Fruit fly (Drosophila melanogaster) whole organism, larva: ENCODE measurements around the gene CG7252.

Experiments
- noc ChIP-seq: fragments of 200-800 bp; sonication (Bioruptor generic); optimal IDR thresholded peaks from 3 replicates; lab custom pipeline; 2019; ENCODE audit warnings: missing biosample characterization, mild to moderate bottlenecking, missing genetic modification characterization, moderate library complexity

The CG7252 gene

dm6 chr3L:11972879-11973278, 25.4 kb downstream of the CG7252 start, which contains the start of gene Muc68E:
TSS of gene Muc68E (minus strand) at chr3L:11972979.
- TF ChIP-seq noc = no peak

dm6 chr3L:11973690-11974089, 26.2 kb downstream of the CG7252 start, which contains the start of gene CG42397:
TSS of gene CG42397 (minus strand) at chr3L:11973790.
- TF ChIP-seq noc = no peak

dm6 chr3L:11974605-11975004, 27.1 kb downstream of the CG7252 start, which contains the start of gene CG14125:
TSS of gene CG14125 (plus strand) at chr3L:11974905.
- TF ChIP-seq noc = no peak

- no peak for TF ChIP-seq noc
These were observed 28.3 kb downstream of the CG7252 start, which contains the start of gene CG43896 for dm6 chr3L:11975811-11976210. TSS of gene CG43896 (plus strand) at chr3L:11976111.

dm6 chr3L:11984606-11985005, 37.1 kb downstream of the CG7252 start, which contains the start of gene CG6938:
TSS of gene CG6938 (plus strand) at chr3L:11984906.
- no peak for TF ChIP-seq noc

dm6 chr3L:11990436-11990835, 43.0 kb downstream of the CG7252 start, which contains the start of gene CG6931:
TSS of gene CG6931 (plus strand) at chr3L:11990736.
- TF ChIP-seq noc = no peak

dm6 chr3L:11992960-11993359, 45.5 kb downstream of the CG7252 start, which contains the start of gene viaf:
TSS of gene viaf (minus strand) at chr3L:11993179.
- no peak for TF ChIP-seq noc

dm6 chr3L:11997959-11998358, 50.5 kb downstream of the CG7252 start, which contains the start of gene Grip163:
TSS of gene Grip163 (minus strand) at chr3L:11998138.
- no peak for TF ChIP-seq noc
